Worm (Caenorhabditis elegans): Measurements from ENCODE around the gene F31F7.2.

The F31F7.2 gene

DNA sequence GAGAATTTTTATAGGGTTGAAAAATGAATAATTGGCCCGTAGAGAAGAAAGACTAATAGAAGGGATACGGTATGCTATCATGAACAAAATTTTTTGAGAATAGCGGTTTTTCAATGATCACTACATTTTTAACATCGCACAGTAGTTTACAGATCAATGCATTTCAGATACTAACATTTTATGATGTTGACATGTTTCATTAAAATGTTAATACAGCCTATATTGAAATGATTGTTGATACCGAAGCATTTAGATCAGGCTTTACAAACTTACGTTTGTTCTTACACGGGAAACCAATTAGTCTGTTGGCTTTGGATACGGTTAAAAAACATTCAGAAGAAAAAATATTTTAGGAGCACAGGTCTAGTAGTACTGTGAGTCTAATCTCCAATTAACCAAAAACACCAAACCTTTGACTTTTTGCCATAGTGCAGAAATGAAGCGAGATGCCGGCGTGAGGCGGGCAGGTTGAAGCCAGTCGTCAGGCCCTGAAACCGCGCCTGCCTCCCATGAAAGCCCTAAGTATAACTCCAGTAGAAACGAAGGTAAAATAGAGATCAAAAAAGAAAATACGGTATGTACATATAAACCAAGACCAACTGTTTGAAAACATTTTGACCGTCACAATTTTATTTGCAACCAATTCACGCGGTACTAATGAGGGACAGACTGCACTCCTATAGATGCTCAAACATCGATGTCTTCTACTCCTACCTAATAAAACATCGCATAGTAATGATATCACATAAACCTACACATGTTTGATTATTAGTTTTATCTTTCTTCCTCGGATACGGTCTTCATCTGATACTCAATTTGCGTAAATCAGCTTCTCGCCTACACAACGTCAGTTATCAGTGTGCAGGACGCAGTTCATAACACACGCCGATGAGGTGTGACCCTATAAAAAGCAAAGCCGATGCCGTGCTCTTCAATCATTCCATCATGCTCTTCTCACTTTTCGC is 7.7 kb downstream of the F31F7.2 start, which contains the start of gene fil-2 (continued):
- TF ChIP-seq set-16 (GFP tag; IDR thresholded peaks at IDR 0.05) (no peak), daf-12 (tag; optimal IDR thresholded peaks at IDR 0.05) (no peak), fos-1 (tag; optimal IDR thresholded peaks at IDR 0.05) (no peak), nhr-237 (tag; optimal IDR thresholded peaks at IDR 0.05) (no peak), zip-2 (tag; optimal IDR thresholded peaks at IDR 0.05) (peak; percentile 52), F10B5.3 (tag; optimal IDR thresholded peaks at IDR 0.05) (no peak), nhr-28 (tag; optimal IDR thresholded peaks at IDR 0.05) (peak; percentile 73), lin-39 (tag; optimal IDR thresholded peaks at IDR 0.05) (no peak), zag-1 (tag; optimal IDR thresholded peaks at IDR 0.05) (no peak), aly-2 (tag; optimal IDR thresholded peaks at IDR 0.05) (no peak), T20F7.1 (GFP tag; optimal IDR thresholded peaks at IDR 0.05) (peak; percentile 66), ceh-62 (tag; optimal IDR thresholded peaks at IDR 0.05) (no peak), madf-9 (GFP tag; conservative IDR thresholded peaks at IDR 0.05) (no peak), lin-1 (GFP tag; IDR thresholded peaks at IDR 0.05) (no peak), ceh-44 (GFP tag; IDR thresholded peaks at IDR 0.05) (no peak), ama-1 (optimal IDR thresholded peaks at IDR 0.05) (peak; percentile 24), daf-16 (GFP tag; optimal IDR thresholded peaks at IDR 0.05) (no peak), daf-16 (tag; optimal IDR thresholded peaks at IDR 0.05) (peak; percentile 77), ZK337.2 (GFP tag; IDR thresholded peaks at IDR 0.05) (no peak), jun-1 (tag; optimal IDR thresholded peaks at IDR 0.05) (no peak), ceh-28 (tag; optimal IDR thresholded peaks at IDR 0.05) (no peak), Y75B8A.6 (GFP tag; IDR thresholded peaks at IDR 0.05) (peak; percentile 67; the same call in 1 of the 2 replicates), ceh-82 (tag; optimal IDR thresholded peaks at IDR 0.05) (no peak), hlh-11 (tag; optimal IDR thresholded peaks at IDR 0.05) (no peak), nhr-102 (tag; optimal IDR thresholded peaks at IDR 0.05) (peak; percentile 59), dmd-6 (GFP tag; IDR thresholded peaks at IDR 0.05) (peak; percentile 41; the same call in 1 of the 2 replicates), nhr-48 (tag; optimal IDR thresholded peaks at IDR 0.05) (no peak), nhr-10 (tag; optimal IDR thresholded peaks at IDR 0.05) (no peak), zip-11 (GFP tag; IDR thresholded peaks at IDR 0.05) (no peak), mep-1 (tag; optimal IDR thresholded peaks at IDR 0.05) (peak; percentile 59), D1046.2 (GFP tag; IDR thresholded peaks at IDR 0.05) (peak; percentile 56; the same call in 1 of the 2 replicates), hlh-30 (tag; optimal IDR thresholded peaks at IDR 0.05; ENCODE audit: insufficient read depth) (peak; percentile 5), nhr-25 (tag; optimal IDR thresholded peaks at IDR 0.05; ENCODE audit: borderline replicate concordance, insufficient read depth) (peak; percentile 28), spr-1 (tag; optimal IDR thresholded peaks at IDR 0.05) (no peak), nhr-42 (GFP tag; IDR thresholded peaks at IDR 0.05) (peak; percentile 73; the same call in 1 of the 2 replicates), aha-1 (tag) (peak; percentile 75), egl-27 (tag; optimal IDR thresholded peaks at IDR 0.05) (no peak), lim-7 (GFP tag; IDR thresholded peaks at IDR 0.05) (no peak), zfp-2 (tag; optimal IDR thresholded peaks at IDR 0.05) (no peak), ceh-32 (tag; optimal IDR thresholded peaks at IDR 0.05; ENCODE audit: poor library complexity) (no peak), tag-97 (GFP tag; IDR thresholded peaks at IDR 0.05) (no peak), gei-8 (GFP tag; optimal IDR thresholded peaks at IDR 0.05) (peak; percentile 5), hif-1 (tag; optimal IDR thresholded peaks at IDR 0.05) (peak in 1 of 2 experiments; percentile 12), ceh-20 (GFP tag; IDR thresholded peaks at IDR 0.05) (0 out of 2 replicates have a peak, but pooled peaks have one; percentile 8), nhr-6 (tag; optimal IDR thresholded peaks at IDR 0.05) (peak; percentile 59), saeg-2 (GFP tag; IDR thresholded peaks at IDR 0.05) (no peak), pqm-1 (tag; optimal IDR thresholded peaks at IDR 0.05) (peak; percentile 14), skn-1 (tag; optimal IDR thresholded peaks at IDR 0.05) (no peak), sdz-12 (GFP tag; optimal IDR thresholded peaks at IDR 0.05) (peak; percentile 46), cey-2 (tag; optimal IDR thresholded peaks at IDR 0.05; ENCODE audit: borderline replicate concordance, insufficient read depth) (no peak)
